Fruit fly (Drosophila melanogaster) whole organism: ENCODE results near the gene CRAT.

Source experiments
- Dll ChIP-seq: fragments of >200 bp; optimal IDR thresholded peaks from 2 replicates; lab custom pipeline; 2017
- psq ChIP-seq: fragments of >200 bp; optimal IDR thresholded peaks from 2 replicates; lab custom pipeline; 2017

dm6 chr3R:6396613-6397012 is 20.8 kb upstream of the CRAT start:
- TF ChIP-seq psq (lab: Kevin White, UChicago) (no peak), Dll (lab: Kevin White, UChicago) (no peak)
